Fruit fly (Drosophila melanogaster) whole organism, embryonic: Measurements from ENCODE around the gene Hrd3.

Experiments used
- Asciz ChIP-seq: fragments of 200-800 bp; sonication (Bioruptor generic); optimal IDR thresholded peaks from 2 replicates; lab custom pipeline; 2017; ENCODE audit warnings: missing biosample characterization, mild to moderate bottlenecking, missing genetic modification characterization, missing genetic modification reagents
- CG11093 ChIP-seq: fragments of 200-800 bp; sonication (Bioruptor generic); IDR thresholded peaks from 3 replicates; pipeline ENCODE4 v1.3.6; 2022; ENCODE audit warnings: missing biosample characterization, missing genetic modification characterization
- CG12071 ChIP-seq: fragments of 200-800 bp; sonication (Bioruptor generic); optimal IDR thresholded peaks from 3 replicates; lab custom pipeline; 2018; ENCODE audit warnings: missing biosample characterization, mild to moderate bottlenecking, missing genetic modification characterization
- CG12391 ChIP-seq: fragments of 200-800 bp; sonication (Bioruptor generic); optimal IDR thresholded peaks from 3 replicates; lab custom pipeline; 2018; ENCODE audit warnings: missing biosample characterization, mild to moderate bottlenecking, missing genetic modification characterization, moderate library complexity
- CG12659 ChIP-seq: fragments of 200-800 bp; sonication (Bioruptor generic); optimal IDR thresholded peaks from 3 replicates; lab custom pipeline; 2017; ENCODE audit warnings: mild to moderate bottlenecking, missing biosample characterization, missing genetic modification reagents, missing genetic modification characterization
- CG12942 ChIP-seq: fragments of 200-800 bp; sonication (Bioruptor generic); optimal IDR thresholded peaks from 3 replicates; lab custom pipeline; 2016; ENCODE audit warnings: missing biosample characterization, missing genetic modification characterization
- CG13894 ChIP-seq: fragments of 200-800 bp; sonication (Bioruptor generic); optimal IDR thresholded peaks from 3 replicates; lab custom pipeline; 2018; ENCODE audit warnings: missing biosample characterization, mild to moderate bottlenecking, missing genetic modification characterization, moderate library complexity
- CG17186 ChIP-seq: fragments of 200-800 bp; sonication (Bioruptor generic); optimal IDR thresholded peaks from 3 replicates; lab custom pipeline; 2017; ENCODE audit warnings: missing biosample characterization, missing genetic modification reagents, missing genetic modification characterization
- CG17328 ChIP-seq: fragments of 200-800 bp; sonication (Bioruptor generic); IDR thresholded peaks from 2 replicates; pipeline ENCODE4 v1.3.6; 2022; ENCODE audit warnings: missing biosample characterization, missing genetic modification characterization
- CG17912 ChIP-seq: fragments of 200-800 bp; sonication (Bioruptor generic); optimal IDR thresholded peaks from 2 replicates; lab custom pipeline; 2018; ENCODE audit warnings: missing biosample characterization, mild to moderate bottlenecking, missing genetic modification characterization
- CG18764 ChIP-seq: fragments of 200-800 bp; sonication (Bioruptor generic); optimal IDR thresholded peaks from 3 replicates; lab custom pipeline; 2016; ENCODE audit warnings: missing biosample characterization, missing genetic modification characterization
- CG2120 ChIP-seq: fragments of 200-800 bp; sonication (Bioruptor generic); optimal IDR thresholded peaks from 3 replicates; lab custom pipeline; 2016; ENCODE audit warnings: missing biosample characterization, missing genetic modification characterization
- CG2678 ChIP-seq: fragments of 200-800 bp; sonication (Bioruptor generic); optimal IDR thresholded peaks from 3 replicates; lab custom pipeline; 2019; ENCODE audit warnings: missing biosample characterization, mild to moderate bottlenecking, missing genetic modification characterization, moderate library complexity
- CG5180 ChIP-seq: fragments of 200-800 bp; sonication (Bioruptor generic); optimal IDR thresholded peaks from 3 replicates; lab custom pipeline; 2017; ENCODE audit warnings: missing biosample characterization, missing genetic modification characterization, mild to moderate bottlenecking, moderate library complexity, missing genetic modification reagents
- CG6654 ChIP-seq: fragments of 200-800 bp; sonication (Bioruptor generic); optimal IDR thresholded peaks from 2 replicates; lab custom pipeline; 2017; ENCODE audit warnings: missing biosample characterization, mild to moderate bottlenecking, missing genetic modification characterization
- CG7357 ChIP-seq: fragments of 200-800 bp; sonication (Bioruptor generic); IDR thresholded peaks from 3 replicates; pipeline ENCODE4 v1.3.6; 2022; ENCODE audit warnings: missing biosample characterization, missing genetic modification characterization
- CG9437 ChIP-seq: fragments of 200-800 bp; sonication (Bioruptor generic); optimal IDR thresholded peaks from 2 replicates; lab custom pipeline; 2018; ENCODE audit warnings: missing biosample characterization, mild to moderate bottlenecking, missing genetic modification characterization
- CrebB ChIP-seq: fragments of 200-800 bp; sonication (Bioruptor generic); optimal IDR thresholded peaks from 3 replicates; lab custom pipeline; 2018; ENCODE audit warnings: missing biosample characterization, mild to moderate bottlenecking, missing genetic modification characterization
- HLHmδ ChIP-seq: fragments of 200-800 bp; sonication (Bioruptor generic); optimal IDR thresholded peaks from 2 replicates; lab custom pipeline; 2018; ENCODE audit warnings: missing biosample characterization, mild to moderate bottlenecking, missing genetic modification characterization, moderate library complexity
- HmgZ ChIP-seq: fragments of 200-800 bp; sonication (Bioruptor generic); optimal IDR thresholded peaks from 2 replicates; lab custom pipeline; 2018; ENCODE audit warnings: missing biosample characterization, mild to moderate bottlenecking, missing genetic modification characterization
- Hmx ChIP-seq: fragments of 200-800 bp; sonication (Bioruptor generic); optimal IDR thresholded peaks from 2 replicates; lab custom pipeline; 2016; ENCODE audit warnings: missing biosample characterization, missing genetic modification characterization
- Lpt ChIP-seq: fragments of >200 bp; optimal IDR thresholded peaks from 2 replicates; lab custom pipeline; 2018; ENCODE audit warnings: missing biosample characterization, missing genetic modification characterization
- Max ChIP-seq: fragments of 200-800 bp; sonication (Bioruptor generic); optimal IDR thresholded peaks from 2 replicates; lab custom pipeline; 2016; ENCODE audit warnings: missing biosample characterization, mild to moderate bottlenecking, missing genetic modification characterization
- Med ChIP-seq: fragments of 200-800 bp; sonication (Bioruptor generic); peaks from one replicate; lab custom pipeline; 2016; ENCODE audit warnings: missing biosample characterization, missing genetic modification characterization, mild to moderate bottlenecking, inconsistent platforms, moderate library complexity
- NFAT ChIP-seq: fragments of 200-800 bp; sonication (Bioruptor generic); IDR thresholded peaks from 2 replicates; pipeline ENCODE4 v1.3.6; 2022; ENCODE audit warnings: missing biosample characterization, missing genetic modification characterization
- Sry-β ChIP-seq: fragments of 200-800 bp; sonication (Bioruptor generic); optimal IDR thresholded peaks from 2 replicates; lab custom pipeline; 2018; ENCODE audit warnings: missing biosample characterization, mild to moderate bottlenecking, missing genetic modification characterization, moderate library complexity
- Tbp ChIP-seq: fragments of >200 bp; optimal IDR thresholded peaks from 2 replicates; lab custom pipeline; 2018; ENCODE audit warnings: missing biosample characterization, missing genetic modification characterization
- ab ChIP-seq: fragments of 200-800 bp; sonication (Bioruptor generic); optimal IDR thresholded peaks from 2 replicates; lab custom pipeline; 2016; ENCODE audit warnings: missing biosample characterization, missing genetic modification characterization
- btn ChIP-seq: fragments of 200-800 bp; sonication (Bioruptor generic); optimal IDR thresholded peaks from 2 replicates; lab custom pipeline; 2016; ENCODE audit warnings: missing biosample characterization, missing genetic modification characterization
- chinmo ChIP-seq: fragments of 200-800 bp; sonication (Bioruptor generic); IDR thresholded peaks from 4 replicates; pipeline ENCODE4 v1.3.6; 2022; ENCODE audit warnings: missing biosample characterization, missing genetic modification characterization; ENCODE audit not compliant: partially characterized antibody
- dmrt99B ChIP-seq: fragments of 200-800 bp; sonication (Bioruptor generic); optimal IDR thresholded peaks from 2 replicates; lab custom pipeline; 2018; ENCODE audit warnings: missing biosample characterization, mild to moderate bottlenecking, missing genetic modification characterization, moderate library complexity
- emc ChIP-seq: fragments of 200-800 bp; sonication (Bioruptor generic); optimal IDR thresholded peaks from 2 replicates; lab custom pipeline; 2016; ENCODE audit warnings: missing biosample characterization, missing genetic modification characterization
- ftz-f1 ChIP-seq: fragments of 200-800 bp; sonication (Bioruptor generic); optimal IDR thresholded peaks from 2 replicates; lab custom pipeline; 2016; ENCODE audit warnings: missing biosample characterization, missing genetic modification characterization
- ham ChIP-seq: fragments of 200-800 bp; sonication (Bioruptor generic); IDR thresholded peaks from 2 replicates; pipeline ENCODE4 v1.3.6; 2022; ENCODE audit warnings: missing biosample characterization, missing genetic modification characterization
- kah ChIP-seq: fragments of 200-800 bp; sonication (Bioruptor generic); optimal IDR thresholded peaks from 2 replicates; lab custom pipeline; 2018; ENCODE audit warnings: missing biosample characterization, mild to moderate bottlenecking, missing genetic modification characterization
- lab ChIP-seq: fragments of 200-800 bp; sonication (Bioruptor generic); optimal IDR thresholded peaks from 3 replicates; lab custom pipeline; 2017; ENCODE audit warnings: missing biosample characterization, missing genetic modification characterization, mild to moderate bottlenecking, moderate library complexity, missing genetic modification reagents
- lola ChIP-seq, 3 experiments: fragments of >200 bp in 2 of 3; fragments of 200-800 bp in 1 of 3; sonication (Bioruptor generic) in 1 of 3; optimal IDR thresholded peaks; 2 replicates each; lab custom pipeline; 2017 to 2019; ENCODE audit warnings: missing biosample characterization in 3 of 3, missing genetic modification characterization in 3 of 3, mild to moderate bottlenecking in 1 of 3, moderate library complexity in 1 of 3
- maf-S ChIP-seq: fragments of 200-800 bp; sonication (Bioruptor generic); optimal IDR thresholded peaks from 2 replicates; lab custom pipeline; 2016; ENCODE audit warnings: missing biosample characterization, missing genetic modification characterization
- org-1 ChIP-seq: fragments of 200-800 bp; sonication (Bioruptor generic); optimal IDR thresholded peaks from 2 replicates; lab custom pipeline; 2017; ENCODE audit warnings: missing biosample characterization, missing genetic modification characterization
- run ChIP-seq: fragments of 200-800 bp; sonication (Bioruptor generic); optimal IDR thresholded peaks from 3 replicates; lab custom pipeline; 2018; ENCODE audit warnings: missing biosample characterization, mild to moderate bottlenecking, missing genetic modification characterization
- schlank ChIP-seq: fragments of 200-800 bp; sonication (Bioruptor generic); optimal IDR thresholded peaks from 2 replicates; lab custom pipeline; 2018; ENCODE audit warnings: missing biosample characterization, mild to moderate bottlenecking, missing genetic modification characterization
- scrt ChIP-seq: fragments of 200-800 bp; sonication (Bioruptor generic); optimal IDR thresholded peaks from 2 replicates; lab custom pipeline; 2018; ENCODE audit warnings: missing biosample characterization, mild to moderate bottlenecking, missing genetic modification characterization, moderate library complexity
- shn ChIP-seq: fragments of 200-800 bp; sonication (Bioruptor generic); optimal IDR thresholded peaks from 3 replicates; lab custom pipeline; 2016; ENCODE audit warnings: missing biosample characterization, missing genetic modification characterization
- slou ChIP-seq: fragments of 200-800 bp; sonication (Bioruptor generic); optimal IDR thresholded peaks from 3 replicates; lab custom pipeline; 2016; ENCODE audit warnings: missing biosample characterization, missing genetic modification characterization
- sob ChIP-seq: fragments of 200-800 bp; sonication (Bioruptor generic); IDR thresholded peaks from 2 replicates; pipeline ENCODE4 v1.3.6; 2022; ENCODE audit warnings: missing biosample characterization, missing genetic modification characterization
- sqz ChIP-seq: fragments of 200-800 bp; sonication (Bioruptor generic); optimal IDR thresholded peaks from 3 replicates; lab custom pipeline; 2018; ENCODE audit warnings: missing biosample characterization, mild to moderate bottlenecking, missing genetic modification characterization
- trh ChIP-seq: fragments of 200-800 bp; sonication (Bioruptor generic); optimal IDR thresholded peaks from 2 replicates; lab custom pipeline; 2016; ENCODE audit warnings: missing biosample characterization, missing genetic modification characterization
- vnd ChIP-seq: fragments of 200-800 bp; sonication (Bioruptor generic); IDR thresholded peaks from 3 replicates; pipeline ENCODE4 v1.3.6; 2022; ENCODE audit warnings: missing biosample characterization, missing genetic modification characterization; ENCODE audit not compliant: partially characterized antibody

Hrd3 gene

DNA sequence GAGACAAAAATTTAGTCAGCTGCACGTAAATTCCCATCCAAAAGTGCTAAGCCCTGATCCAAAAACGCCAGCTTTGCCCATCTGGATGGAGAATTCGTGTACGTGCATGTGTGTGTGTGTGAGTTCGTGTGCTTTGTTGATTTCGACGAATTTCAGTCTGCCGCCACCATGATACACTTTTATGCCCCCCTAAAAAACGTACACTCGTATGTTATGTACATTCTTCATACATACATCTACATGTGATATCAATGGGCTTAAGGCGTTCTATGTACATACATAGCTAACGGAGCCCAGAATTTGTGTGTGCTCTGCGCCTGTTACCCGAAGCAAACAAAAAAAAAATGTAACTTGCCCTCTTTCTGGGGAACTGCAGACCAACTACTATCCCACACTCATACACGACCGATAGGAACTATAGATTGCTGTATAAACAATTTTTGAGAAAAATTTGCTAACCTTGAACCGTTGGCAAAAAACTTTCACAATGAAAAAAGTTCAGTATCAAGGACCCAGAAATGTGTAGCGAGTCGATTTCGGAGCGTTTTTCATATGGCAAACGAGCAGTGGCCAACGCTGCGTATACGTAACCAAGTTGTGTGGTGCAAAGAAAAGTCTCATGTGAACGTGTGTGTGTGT is 32.5 kb downstream of the Hrd3 start (continued):
- TF ChIP-seq CG6654 (no peak), lola (GFP tag; optimal IDR thresholded peaks at IDR 0.05; lab: Kevin White, UChicago) (no peak), CG18764 (no peak), CG7357 (GFP tag; lab: Robert Waterston, UW) (no peak), CG13894 (tag; lab: Kevin White, UChicago) (peak; percentile 93), CG11093 (GFP tag; lab: Robert Waterston, UW) (no peak), trh (GFP tag; lab: Kevin White, UChicago) (no peak), CG17186 (no peak), CG12071 (GFP tag; lab: Kevin White, UChicago) (peak; percentile 52), kah (GFP tag; lab: Kevin White, UChicago) (no peak), HmgZ (tag; lab: Kevin White, UChicago) (peak; percentile 68), Tbp (no peak), NFAT (GFP tag; lab: Robert Waterston, UW) (no peak), dmrt99B (tag; lab: Kevin White, UChicago) (no peak), chinmo (GFP tag; lab: Robert Waterston, UW) (0 out of 4 replicates have a peak, but pooled peaks have one; percentile 32), CrebB (tag; lab: Kevin White, UChicago) (peak; percentile 32), CG12391 (no peak), scrt (GFP tag; lab: Kevin White, UChicago) (peak; percentile 19), CG2678 (tag; lab: Kevin White, UChicago) (peak; percentile 46), sqz (GFP tag; lab: Kevin White, UChicago) (peak; percentile 78), ham (GFP tag; lab: Robert Waterston, UW) (no peak), Max (GFP tag; lab: Kevin White, UChicago) (no peak), CG5180 (GFP tag; lab: Kevin White, UChicago) (peak; percentile 36), run (tag; lab: Kevin White, UChicago) (no peak), CG9437 (GFP tag; lab: Kevin White, UChicago) (peak; percentile 26), ftz-f1 (peak; percentile 71), CG17328 (GFP tag; lab: Robert Waterston, UW) (no peak), CG12659 (GFP tag; lab: Kevin White, UChicago) (no peak), ab (GFP tag; lab: Kevin White, UChicago) (no peak), Hmx (GFP tag; lab: Kevin White, UChicago) (no peak), CG12942 (GFP tag; lab: Kevin White, UChicago) (no peak), maf-S (GFP tag; lab: Kevin White, UChicago) (no peak), btn (GFP tag; lab: Kevin White, UChicago) (no peak), vnd (no peak), shn (GFP tag; lab: Kevin White, UChicago) (no peak), emc (GFP tag; lab: Kevin White, UChicago) (no peak), Lpt (no peak), org-1 (peak; percentile 14), sob (GFP tag; lab: Robert Waterston, UW) (peak; percentile 63; the same call in 1 of the 2 replicates), Asciz (GFP tag; lab: Kevin White, UChicago) (peak; percentile 45), slou (GFP tag; lab: Kevin White, UChicago) (no peak), CG2120 (GFP tag; lab: Kevin White, UChicago) (peak; percentile 33), lab (GFP tag; lab: Kevin White, UChicago) (peak; percentile 68), CG17912 (GFP tag; lab: Kevin White, UChicago) (no peak), HLHmδ (GFP tag; lab: Kevin White, UChicago) (no peak), schlank (tag; lab: Kevin White, UChicago) (no peak), Sry-β (GFP tag; lab: Kevin White, UChicago) (no peak), Med (GFP tag; lab: Kevin White, UChicago) (peak; percentile 72)
